Worm (Caenorhabditis elegans) whole organism, L4/young adult: ENCODE measurements around the gene pkg-2.

ENCODE experiments used
- W03F9.2 ChIP-seq: fragments of 150-350 bp; optimal IDR thresholded peaks from 2 replicates; lab custom pipeline; 2014; ENCODE audit warnings: missing biosample characterization, missing genetic modification characterization
- him-1 ChIP-seq: sonication (generic microtip); optimal IDR thresholded peaks from 2 replicates; lab custom pipeline; 2016; ENCODE audit warnings: missing genotype, missing genetic modification reagents, missing genetic modification characterization, missing compliant biosample characterization

- no peak for TF ChIP-seq him-1 (tag; lab: Kevin White, UChicago)
- TF ChIP-seq W03F9.2: no peak
Measured at ce11 chrIV:8489915-8490314, 30.8 kb upstream of the pkg-2 start, which contains the start of gene srlf-2.
